Fruit fly (Drosophila melanogaster) Kc167 (cell line): Measurements from ENCODE around the gene Spn75F.

ENCODE experiments used
- Myc ChIP-seq: fragments of >200 bp; optimal IDR thresholded peaks from 2 replicates; lab custom pipeline; 2017; ENCODE audit warnings: missing external identifiers
- h ChIP-seq: fragments of >200 bp; optimal IDR thresholded peaks from 3 replicates; lab custom pipeline; 2018; ENCODE audit warnings: missing external identifiers
- insv ChIP-seq: fragments of >200 bp; optimal IDR thresholded peaks from 3 replicates; lab custom pipeline; 2018; ENCODE audit warnings: missing external identifiers
- psq ChIP-seq: fragments of >200 bp; optimal IDR thresholded peaks from 2 replicates; lab custom pipeline; 2017; ENCODE audit warnings: missing external identifiers
- ttk ChIP-seq: sonication (Bioruptor generic); optimal IDR thresholded peaks from 2 replicates; lab custom pipeline; 2017; ENCODE audit warnings: missing external identifiers

DNA sequence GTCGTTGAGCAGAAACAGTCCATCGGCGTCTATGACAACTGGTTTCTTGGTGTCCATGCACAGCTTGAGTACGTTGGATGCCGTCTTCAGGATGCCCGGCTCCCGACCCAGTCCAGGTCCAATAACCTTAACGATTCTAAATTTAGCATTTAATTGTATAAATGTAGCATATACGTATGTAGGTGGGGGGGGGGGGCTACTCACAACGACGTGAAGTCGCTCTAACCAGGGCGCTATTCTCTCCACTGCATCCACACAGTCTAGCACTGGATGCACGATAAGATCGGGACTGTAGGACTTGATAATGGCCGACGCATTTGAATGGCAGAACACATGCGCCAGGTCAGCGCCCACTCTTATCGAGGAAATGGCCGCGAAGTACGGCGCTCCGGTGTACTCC, 32.4 kb downstream of the Spn75F start:
- TF ChIP-seq psq (lab: Kevin White, UChicago): no peak
- TF ChIP-seq h (lab: Kevin White, UChicago): no peak
- no peak for TF ChIP-seq Myc
- TF ChIP-seq insv (lab: Kevin White, UChicago): no peak
- no peak for TF ChIP-seq ttk
